Worm (Caenorhabditis elegans) whole organism, L2 larva: ENCODE measurements around the gene str-4.

ENCODE experiments used
- lsy-2 ChIP-seq, 2 experiments: fragments of 150-350 bp in 1 of 2; sonication (generic microtip) in 1 of 2; optimal IDR thresholded peaks; 2 replicates each; lab custom pipeline; 2014 to 2017; ENCODE audit warnings: missing biosample characterization in 2 of 2, missing genetic modification characterization in 2 of 2
- nhr-25 ChIP-seq: fragments of 150-350 bp; sonication (generic microtip); optimal IDR thresholded peaks from 3 replicates; lab custom pipeline; 2014; ENCODE audit warnings: missing biosample characterization, missing genetic modification characterization

DNA sequence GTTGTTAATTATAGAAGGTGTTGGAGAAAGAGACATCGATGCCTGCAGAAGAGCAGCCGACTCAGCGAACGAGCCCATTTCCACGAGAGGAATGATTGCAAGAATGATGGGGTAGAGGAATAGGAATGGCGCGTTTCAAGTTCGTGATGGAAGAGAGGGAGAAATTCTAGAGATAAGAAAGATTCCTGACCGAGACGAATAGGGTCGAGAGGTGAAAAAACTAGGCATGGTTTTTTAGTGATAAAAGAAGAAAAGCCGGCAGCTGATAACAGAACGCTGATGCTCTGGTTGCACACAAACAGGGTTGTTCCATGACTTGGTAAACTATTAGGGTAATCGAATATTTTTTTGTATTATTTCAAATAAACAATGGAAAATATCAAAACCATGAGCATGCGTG, 33.3 kb upstream of the str-4 start:
- TF ChIP-seq nhr-25 (tag; lab: Kevin White, UChicago) (no peak), lsy-2 (tag; optimal IDR thresholded peaks at IDR 0.05; lab: Kevin White, UChicago) (no peak)
